Fruit fly (Drosophila melanogaster) whole organism, embryonic: ENCODE data around the gene CG31650.
A peak's percentile ranks its signal among the peaks of the same experiment; 100 is the strongest.

Experiments used
- ATbp ChIP-seq: fragments of 200-800 bp; sonication (Bioruptor generic); optimal IDR thresholded peaks from 2 replicates; lab custom pipeline; 2017; ENCODE audit warnings: missing biosample characterization, mild to moderate bottlenecking, missing genetic modification characterization, missing genetic modification reagents
- B-H1 ChIP-seq: fragments of 200-800 bp; sonication (Bioruptor generic); IDR thresholded peaks from 3 replicates; pipeline ENCODE4 v1.3.6; 2022; ENCODE audit warnings: missing biosample characterization, missing genetic modification characterization
- Bdp1 ChIP-seq: fragments of 200-800 bp; sonication (Bioruptor generic); optimal IDR thresholded peaks from 3 replicates; lab custom pipeline; 2016; ENCODE audit warnings: missing biosample characterization, missing genetic modification characterization
- Bgb ChIP-seq: fragments of 200-800 bp; sonication (Bioruptor generic); IDR thresholded peaks from 2 replicates; pipeline ENCODE4 v1.3.6; 2022; ENCODE audit warnings: missing biosample characterization, missing genetic modification characterization; ENCODE audit not compliant: partially characterized antibody
- CG10147 ChIP-seq: fragments of 200-800 bp; sonication (Bioruptor generic); optimal IDR thresholded peaks from 2 replicates; lab custom pipeline; 2019; ENCODE audit warnings: missing biosample characterization, mild to moderate bottlenecking, missing genetic modification characterization, moderate library complexity
- CG12071 ChIP-seq: fragments of 200-800 bp; sonication (Bioruptor generic); optimal IDR thresholded peaks from 3 replicates; lab custom pipeline; 2018; ENCODE audit warnings: missing biosample characterization, mild to moderate bottlenecking, missing genetic modification characterization
- CG12942 ChIP-seq: fragments of 200-800 bp; sonication (Bioruptor generic); optimal IDR thresholded peaks from 3 replicates; lab custom pipeline; 2016; ENCODE audit warnings: missing biosample characterization, missing genetic modification characterization
- CG14860 ChIP-seq: fragments of 200-800 bp; sonication (Bioruptor generic); IDR thresholded peaks from 3 replicates; pipeline ENCODE4 v1.3.6; 2022; ENCODE audit warnings: missing biosample characterization, missing genetic modification characterization; ENCODE audit not compliant: partially characterized antibody
- CG17829 ChIP-seq: fragments of 200-800 bp; optimal IDR thresholded peaks from 2 replicates; lab custom pipeline; 2019; ENCODE audit warnings: missing biosample characterization, mild to moderate bottlenecking, missing genetic modification characterization, moderate library complexity
- CG18619 ChIP-seq: fragments of 200-800 bp; sonication (Bioruptor generic); optimal IDR thresholded peaks from 3 replicates; lab custom pipeline; 2017; ENCODE audit warnings: missing biosample characterization, mild to moderate bottlenecking, missing genetic modification characterization
- CG2120 ChIP-seq: fragments of 200-800 bp; sonication (Bioruptor generic); optimal IDR thresholded peaks from 3 replicates; lab custom pipeline; 2016; ENCODE audit warnings: missing biosample characterization, missing genetic modification characterization
- CG2678 ChIP-seq: fragments of 200-800 bp; sonication (Bioruptor generic); optimal IDR thresholded peaks from 3 replicates; lab custom pipeline; 2019; ENCODE audit warnings: missing biosample characterization, mild to moderate bottlenecking, missing genetic modification characterization, moderate library complexity
- CG30431 ChIP-seq: fragments of 200-800 bp; sonication (Bioruptor generic); optimal IDR thresholded peaks from 2 replicates; lab custom pipeline; 2017; ENCODE audit warnings: missing biosample characterization, missing genetic modification characterization
- CG34376 ChIP-seq: fragments of 200-800 bp; sonication (Bioruptor generic); optimal IDR thresholded peaks from 2 replicates; lab custom pipeline; 2018; ENCODE audit warnings: missing biosample characterization, mild to moderate bottlenecking, missing genetic modification characterization
- CG7786 ChIP-seq: fragments of 200-800 bp; sonication (Bioruptor generic); optimal IDR thresholded peaks from 2 replicates; lab custom pipeline; 2016; ENCODE audit warnings: missing biosample characterization, missing genetic modification characterization
- CG8388 ChIP-seq: fragments of 200-800 bp; sonication (Bioruptor generic); optimal IDR thresholded peaks from 2 replicates; lab custom pipeline; 2019; ENCODE audit warnings: missing biosample characterization, mild to moderate bottlenecking, missing genetic modification characterization, moderate library complexity
- CG9932 ChIP-seq: fragments of 200-800 bp; sonication (Bioruptor generic); IDR thresholded peaks from 2 replicates; pipeline ENCODE4 v1.3.6; 2022; ENCODE audit warnings: missing biosample characterization, missing genetic modification characterization
- CHES-1-like ChIP-seq: fragments of 200-800 bp; sonication (Bioruptor generic); optimal IDR thresholded peaks from 2 replicates; lab custom pipeline; 2016; ENCODE audit warnings: missing biosample characterization, missing genetic modification characterization
- Dfd ChIP-seq, 2 experiments: fragments of >200 bp; optimal IDR thresholded peaks; 2 replicates each; lab custom pipeline; 2017; ENCODE audit warnings: missing biosample characterization in 2 of 2, missing genetic modification characterization in 2 of 2
- Dip3 ChIP-seq: fragments of 200-800 bp; sonication (Bioruptor generic); optimal IDR thresholded peaks from 3 replicates; lab custom pipeline; 2016; ENCODE audit warnings: missing biosample characterization, missing genetic modification characterization
- Hand ChIP-seq: fragments of 200-800 bp; sonication (Bioruptor generic); optimal IDR thresholded peaks from 2 replicates; lab custom pipeline; 2017; ENCODE audit warnings: mild to moderate bottlenecking, missing biosample characterization, missing genetic modification reagents, missing genetic modification characterization
- Hmr ChIP-seq: fragments of 200-800 bp; sonication (Bioruptor generic); optimal IDR thresholded peaks from 3 replicates; lab custom pipeline; 2017; ENCODE audit warnings: mild to moderate bottlenecking, missing biosample characterization, missing genetic modification reagents, missing genetic modification characterization
- Hr51 ChIP-seq, 2 experiments: fragments of 200-800 bp; sonication (Bioruptor generic); optimal IDR thresholded peaks; 2 replicates in 1 of 2; 3 replicates in 1 of 2; lab custom pipeline; 2016 to 2018; ENCODE audit warnings: missing biosample characterization in 2 of 2, missing genetic modification characterization in 2 of 2, mild to moderate bottlenecking in 1 of 2, moderate library complexity in 1 of 2
- Med ChIP-seq: fragments of 200-800 bp; sonication (Bioruptor generic); peaks from one replicate; lab custom pipeline; 2016; ENCODE audit warnings: missing biosample characterization, missing genetic modification characterization, mild to moderate bottlenecking, inconsistent platforms, moderate library complexity
- Mes4 ChIP-seq: fragments of 200-800 bp; sonication (Bioruptor generic); optimal IDR thresholded peaks from 2 replicates; lab custom pipeline; 2016; ENCODE audit warnings: missing biosample characterization, missing genetic modification characterization
- Mrtf ChIP-seq: fragments of 200-800 bp; sonication (Bioruptor generic); IDR thresholded peaks from 3 replicates; pipeline ENCODE4 v1.3.6; 2022; ENCODE audit warnings: missing biosample characterization, missing genetic modification characterization
- PHDP ChIP-seq: fragments of 200-800 bp; sonication (Bioruptor generic); optimal IDR thresholded peaks from 3 replicates; lab custom pipeline; 2018; ENCODE audit warnings: missing biosample characterization, mild to moderate bottlenecking, missing genetic modification characterization, moderate library complexity
- Rfx ChIP-seq: fragments of 200-800 bp; sonication (Bioruptor generic); IDR thresholded peaks from 2 replicates; pipeline ENCODE4 v1.3.6; 2022; ENCODE audit warnings: missing biosample characterization, missing genetic modification characterization
- Vsx1 ChIP-seq: fragments of 200-800 bp; sonication (Bioruptor generic); optimal IDR thresholded peaks from 2 replicates; lab custom pipeline; 2017; ENCODE audit warnings: missing biosample characterization, mild to moderate bottlenecking, missing genetic modification characterization, missing genetic modification reagents
- ap ChIP-seq: fragments of 200-800 bp; sonication (Bioruptor generic); IDR thresholded peaks from 2 replicates; pipeline ENCODE4 v1.3.6; 2022; ENCODE audit warnings: missing biosample characterization, missing genetic modification characterization
- az2 ChIP-seq: fragments of 200-800 bp; sonication (Bioruptor generic); optimal IDR thresholded peaks from 3 replicates; lab custom pipeline; 2016; ENCODE audit warnings: missing biosample characterization, missing genetic modification characterization
- bigmax ChIP-seq: fragments of 200-800 bp; sonication (Bioruptor generic); optimal IDR thresholded peaks from 2 replicates; lab custom pipeline; 2018; ENCODE audit warnings: missing biosample characterization, mild to moderate bottlenecking, missing genetic modification characterization
- dan ChIP-seq: fragments of 200-800 bp; sonication (Bioruptor generic); IDR thresholded peaks from 2 replicates; pipeline ENCODE4 v1.3.6; 2022; ENCODE audit warnings: missing biosample characterization, missing genetic modification characterization
- dysf ChIP-seq: fragments of 200-800 bp; sonication (Bioruptor generic); IDR thresholded peaks from 3 replicates; pipeline ENCODE4 v1.3.6; 2022; ENCODE audit warnings: missing biosample characterization, missing genetic modification characterization
- eve ChIP-seq, 2 experiments: fragments of >200 bp; optimal IDR thresholded peaks; 2 replicates each; lab custom pipeline; 2017; ENCODE audit warnings: missing biosample characterization in 2 of 2, missing genetic modification characterization in 2 of 2
- fru ChIP-seq: fragments of >200 bp; optimal IDR thresholded peaks from 2 replicates; lab custom pipeline; 2017
- gem ChIP-seq: fragments of 200-800 bp; sonication (Bioruptor generic); optimal IDR thresholded peaks from 2 replicates; lab custom pipeline; 2019; ENCODE audit warnings: missing biosample characterization, mild to moderate bottlenecking, missing genetic modification characterization, moderate library complexity
- grau ChIP-seq: fragments of 200-800 bp; optimal IDR thresholded peaks from 3 replicates; lab custom pipeline; 2019; ENCODE audit warnings: missing biosample characterization, mild to moderate bottlenecking, missing genetic modification characterization, moderate library complexity
- lilli ChIP-seq: fragments of 200-800 bp; sonication (Bioruptor generic); optimal IDR thresholded peaks from 3 replicates; lab custom pipeline; 2016; ENCODE audit warnings: missing biosample characterization, missing genetic modification characterization
- mld ChIP-seq: fragments of 200-800 bp; sonication (Bioruptor generic); IDR thresholded peaks from 3 replicates; pipeline ENCODE4 v1.3.6; 2022; ENCODE audit warnings: missing biosample characterization, missing genetic modification characterization; ENCODE audit not compliant: partially characterized antibody
- otp ChIP-seq: fragments of 200-800 bp; sonication (Bioruptor generic); IDR thresholded peaks from 3 replicates; pipeline ENCODE4, ENCODE4 v1.3.6; 2022; ENCODE audit warnings: missing biosample characterization, missing genetic modification characterization
- pnt ChIP-seq: fragments of 200-800 bp; sonication (Bioruptor generic); optimal IDR thresholded peaks from 3 replicates; lab custom pipeline; 2016; ENCODE audit warnings: missing biosample characterization, missing genetic modification characterization
- row ChIP-seq: fragments of 200-800 bp; sonication (Bioruptor generic); IDR thresholded peaks from 3 replicates; pipeline ENCODE4 v1.3.6; 2022; ENCODE audit warnings: missing biosample characterization, missing genetic modification characterization
- salm ChIP-seq: fragments of 200-800 bp; sonication (Bioruptor generic); optimal IDR thresholded peaks from 2 replicates; lab custom pipeline; 2018; ENCODE audit warnings: missing biosample characterization, mild to moderate bottlenecking, missing genetic modification characterization
- sens ChIP-seq: fragments of 200-800 bp; sonication (Bioruptor generic); peaks from one replicate; lab custom pipeline; 2016; ENCODE audit warnings: missing biosample characterization, missing genetic modification characterization
- toy ChIP-seq: fragments of 200-800 bp; sonication (Bioruptor generic); IDR thresholded peaks from 2 replicates; pipeline ENCODE4 v1.3.6; 2022; ENCODE audit warnings: missing biosample characterization, missing genetic modification characterization
- tup ChIP-seq: fragments of 200-800 bp; sonication (Bioruptor generic); optimal IDR thresholded peaks from 2 replicates; lab custom pipeline; 2016; ENCODE audit warnings: missing biosample characterization, mild to moderate bottlenecking, missing genetic modification characterization, moderate library complexity
- vvl ChIP-seq: fragments of 200-800 bp; sonication (Bioruptor generic); IDR thresholded peaks from 2 replicates; pipeline ENCODE4 v1.3.6; 2022; ENCODE audit warnings: missing biosample characterization, missing genetic modification characterization
- zf30C ChIP-seq: fragments of 200-800 bp; sonication (Bioruptor generic); optimal IDR thresholded peaks from 3 replicates; lab custom pipeline; 2018; ENCODE audit warnings: missing biosample characterization, mild to moderate bottlenecking, missing genetic modification characterization

The CG31650 gene

DNA sequence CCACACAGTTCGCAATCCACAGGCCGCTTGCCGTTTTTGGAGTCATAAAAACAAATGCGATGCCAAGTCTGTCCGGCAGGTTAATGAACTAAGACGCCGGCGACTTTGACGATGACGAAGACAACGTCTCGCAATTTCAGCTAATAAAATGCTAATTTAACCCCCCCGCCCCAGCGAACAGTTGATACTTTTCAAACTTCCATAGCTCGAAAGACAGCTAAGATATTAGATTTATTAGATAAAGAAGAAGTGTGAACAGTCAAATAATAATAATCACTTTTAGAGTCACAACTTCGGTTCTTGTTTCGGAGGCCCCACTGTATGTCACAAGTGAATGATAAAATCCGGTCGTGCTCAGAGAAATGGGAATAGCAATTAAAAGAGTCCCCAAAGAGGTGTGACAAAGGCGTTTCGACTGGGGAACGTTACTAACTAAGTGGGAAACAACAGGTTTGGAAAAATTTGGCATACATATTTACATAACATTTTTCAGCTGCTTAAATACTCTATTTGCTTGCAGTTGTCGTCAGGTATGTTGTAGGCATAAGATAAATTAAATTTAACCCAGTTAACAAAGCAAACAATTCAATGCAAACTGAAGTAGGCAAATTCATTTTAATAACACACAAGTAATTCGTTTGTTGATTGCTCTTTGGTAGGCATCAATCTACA lies 40.2 kb upstream of the CG31650 start:
- TF ChIP-seq ap (GFP tag; lab: Robert Waterston, UW): peak; percentile 17; the same call in 1 of the 2 replicates
- TF ChIP-seq ATbp (GFP tag; lab: Kevin White, UChicago): peak; percentile 68
- peak; percentile 5 for TF ChIP-seq Bdp1
- TF ChIP-seq CG7786 (GFP tag; lab: Kevin White, UChicago): peak; percentile 8
- no peak for TF ChIP-seq CG34376 (GFP tag; lab: Kevin White, UChicago)
- no peak for TF ChIP-seq B-H1 (GFP tag; lab: Robert Waterston, UW)
- 0 out of 3 replicates have a peak, but pooled peaks have one; percentile 23 for TF ChIP-seq otp (GFP tag; lab: Robert Waterston, UW)
- TF ChIP-seq vvl (GFP tag; lab: Robert Waterston, UW): peak; percentile 70
- TF ChIP-seq CG9932 (GFP tag; lab: Robert Waterston, UW): peak; percentile 48; the same call in 1 of the 2 replicates
- peak; percentile 10 for TF ChIP-seq Hand (GFP tag; lab: Kevin White, UChicago)
- TF ChIP-seq Med (GFP tag; lab: Kevin White, UChicago): peak; percentile 55
- peak; percentile 44 for TF ChIP-seq CG2120
- peak; percentile 80 for TF ChIP-seq sens (GFP tag; lab: Kevin White, UChicago)
- no peak for TF ChIP-seq toy (GFP tag; lab: Robert Waterston, UW)
- peak in 1 of 2 experiments; percentile 21 for TF ChIP-seq Hr51 (GFP tag; optimal IDR thresholded peaks at IDR 0.05; lab: Kevin White, UChicago)
- no peak for TF ChIP-seq Bgb
- TF ChIP-seq Mrtf: no peak
- TF ChIP-seq row: 0 out of 3 replicates have a peak, but pooled peaks have one; percentile 30
- peak; percentile 26 for TF ChIP-seq gem (tag; lab: Kevin White, UChicago)
- TF ChIP-seq dan (GFP tag; lab: Robert Waterston, UW): no peak
- TF ChIP-seq lilli (GFP tag; lab: Kevin White, UChicago): peak; percentile 32
- TF ChIP-seq CG2678 (tag; lab: Kevin White, UChicago): peak; percentile 3
- TF ChIP-seq mld (GFP tag; lab: Robert Waterston, UW): no peak
- no peak for TF ChIP-seq az2 (GFP tag; lab: Kevin White, UChicago)
- 0 out of 2 replicates have a peak, but pooled peaks have one; percentile 34 for TF ChIP-seq Rfx
- no peak for TF ChIP-seq CG30431 (GFP tag; lab: Kevin White, UChicago)
- peak; percentile 19 for TF ChIP-seq PHDP (tag; lab: Kevin White, UChicago)
- no peak for TF ChIP-seq zf30C (GFP tag; lab: Kevin White, UChicago)
- TF ChIP-seq bigmax: no peak
- TF ChIP-seq CG12942 (GFP tag; lab: Kevin White, UChicago): no peak
- peak; percentile 11 for TF ChIP-seq CG8388 (GFP tag; lab: Kevin White, UChicago)
- TF ChIP-seq Hmr (GFP tag; lab: Kevin White, UChicago): peak; percentile 74
- TF ChIP-seq CHES-1-like (GFP tag; lab: Kevin White, UChicago): peak; percentile 20
- TF ChIP-seq dysf (GFP tag; lab: Robert Waterston, UW): peak; percentile 18; the same call in 1 of the 3 replicates
- no peak for TF ChIP-seq Mes4 (GFP tag; lab: Kevin White, UChicago)
- TF ChIP-seq tup (GFP tag; lab: Kevin White, UChicago): no peak
- no peak for TF ChIP-seq CG12071 (GFP tag; lab: Kevin White, UChicago)
- no peak for TF ChIP-seq Dfd (GFP tag; optimal IDR thresholded peaks at IDR 0.05; lab: Kevin White, UChicago)
- peak; percentile 45 for TF ChIP-seq Dip3
- TF ChIP-seq fru (lab: Kevin White, UChicago): no peak
- TF ChIP-seq grau (tag; lab: Kevin White, UChicago): peak; percentile 62
- TF ChIP-seq salm (tag; lab: Kevin White, UChicago): no peak
- TF ChIP-seq CG10147: no peak
- TF ChIP-seq eve (GFP tag; optimal IDR thresholded peaks at IDR 0.05; lab: Kevin White, UChicago): peak in 1 of 2 experiments; percentile 46
- TF ChIP-seq CG18619 (GFP tag; lab: Kevin White, UChicago): peak; percentile 6
- TF ChIP-seq Vsx1 (GFP tag; lab: Kevin White, UChicago): peak; percentile 58
- no peak for TF ChIP-seq pnt
- TF ChIP-seq CG17829 (tag; lab: Kevin White, UChicago): no peak
- TF ChIP-seq CG14860 (GFP tag; lab: Robert Waterston, UW): 0 out of 3 replicates have a peak, but pooled peaks have one; percentile 27
- TF ChIP-seq, all 482 proteins: peak for 28
